Worm (Caenorhabditis elegans): ENCODE results near the gene ceh-60.

The ceh-60 gene

DNA sequence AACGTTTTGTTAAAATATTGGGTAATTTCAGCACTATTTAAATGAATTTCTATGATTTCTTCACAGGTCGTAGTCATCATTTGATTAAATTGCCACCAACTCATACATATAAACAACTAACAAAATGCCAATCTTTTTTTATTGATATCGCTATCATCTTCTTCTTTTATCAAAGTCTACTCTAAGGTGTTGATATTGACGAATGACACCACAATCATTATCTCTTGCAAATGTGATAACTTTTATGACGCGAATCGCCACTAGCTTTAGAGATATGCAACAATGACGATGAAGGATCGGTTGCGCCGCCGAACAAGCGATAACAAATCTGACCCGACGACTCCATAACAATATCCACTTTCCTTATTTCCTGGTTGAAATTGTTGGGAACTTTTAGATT lies 15.5 kb downstream of the ceh-60 start:
- no peak for TF ChIP-seq scrt-1 (GFP tag; IDR thresholded peaks at IDR 0.05)
- no peak for TF ChIP-seq ets-7 (tag; optimal IDR thresholded peaks at IDR 0.05)
- TF ChIP-seq ceh-36 (tag; optimal IDR thresholded peaks at IDR 0.05): no peak
- TF ChIP-seq tbx-11 (GFP tag; IDR thresholded peaks at IDR 0.05): no peak
- TF ChIP-seq flt-1 (GFP tag; IDR thresholded peaks at IDR 0.05): no peak
- no peak for TF ChIP-seq ama-1 (optimal IDR thresholded peaks at IDR 0.05)
- no peak for TF ChIP-seq B0310.2 (tag; optimal IDR thresholded peaks at IDR 0.05)
- no peak for TF ChIP-seq sea-1 (GFP tag; conservative IDR thresholded peaks at IDR 0.05)
- TF ChIP-seq hnd-1 (tag; optimal IDR thresholded peaks at IDR 0.05): no peak
- TF ChIP-seq F13C5.2 (tag; optimal IDR thresholded peaks at IDR 0.05): no peak

DNA sequence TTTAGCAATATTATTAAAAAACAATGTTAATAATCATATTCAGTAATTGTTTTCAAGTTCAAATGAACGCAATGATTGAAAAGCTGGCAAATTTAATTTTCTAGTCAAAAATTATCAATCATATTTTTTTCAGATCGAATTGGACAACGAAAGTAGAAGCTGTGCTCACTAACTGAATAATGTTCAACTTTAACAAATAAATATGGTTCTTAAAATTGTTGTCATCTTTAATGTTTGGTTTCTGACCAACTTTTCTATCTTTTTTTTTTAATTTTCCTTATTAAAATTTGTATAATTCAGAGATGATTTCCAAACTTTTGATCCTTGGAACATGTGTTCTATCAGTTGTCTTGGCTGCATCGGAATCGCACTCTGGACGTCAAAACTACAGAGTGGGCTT lies 18.0 kb downstream of the ceh-60 start, which contains the start of gene ttr-35:
Gene ttr-35, plus strand, starts transcription at position 301 of the 400 bp plus-strand sequence.
- no peak for TF ChIP-seq hnd-1 (tag; optimal IDR thresholded peaks at IDR 0.05)
- no peak for TF ChIP-seq ceh-13 (GFP tag; optimal IDR thresholded peaks at IDR 0.05)

DNA sequence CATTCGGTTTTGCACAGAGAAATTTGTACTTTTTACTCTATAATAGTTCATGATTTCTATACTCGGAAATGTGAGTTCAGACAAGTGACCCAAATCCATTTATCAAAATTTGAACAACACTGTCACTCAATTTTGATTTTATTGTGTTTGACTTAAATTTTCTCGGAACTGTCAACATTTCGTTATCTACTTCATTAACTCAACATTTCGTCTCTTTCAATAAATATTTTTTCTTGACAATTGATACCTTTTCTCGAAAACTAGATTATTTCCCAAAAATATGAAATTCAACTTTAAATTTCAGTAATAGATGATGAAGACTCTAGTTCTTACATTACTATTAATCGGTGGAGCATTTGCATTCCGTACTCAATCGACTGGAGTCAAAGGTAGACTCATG lies 19.3 kb downstream of the ceh-60 start, which contains the start of gene ttr-36:
Gene ttr-36, plus strand, starts transcription at position 301 of the 400 bp plus-strand sequence.
- TF ChIP-seq scrt-1 (GFP tag; IDR thresholded peaks at IDR 0.05) (no peak), hmg-4 (GFP tag; optimal IDR thresholded peaks at IDR 0.05) (no peak), F13C5.2 (tag; optimal IDR thresholded peaks at IDR 0.05) (no peak), pes-1 (GFP tag; IDR thresholded peaks at IDR 0.05) (no peak)

DNA sequence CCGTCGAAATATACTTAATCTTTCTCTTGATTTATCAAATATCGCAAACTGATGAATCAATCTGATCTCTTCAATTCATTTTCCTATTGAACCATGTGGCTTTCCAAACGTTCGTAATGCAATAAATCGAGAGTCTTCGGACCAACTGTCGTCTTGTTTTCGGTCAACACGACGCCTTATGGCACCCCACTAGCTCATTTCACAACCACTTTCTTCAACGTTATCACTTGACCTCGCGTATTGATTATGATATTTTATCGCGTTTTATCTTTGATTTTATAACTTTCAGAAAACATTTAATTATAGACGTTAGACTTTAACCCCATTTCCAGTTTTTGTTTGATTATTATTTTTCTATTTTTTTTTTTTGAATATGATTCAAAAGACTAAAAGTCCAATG lies 20.1 kb downstream of the ceh-60 start:
- no peak for TF ChIP-seq B0310.2 (tag; optimal IDR thresholded peaks at IDR 0.05)
- no peak for TF ChIP-seq pes-1 (GFP tag; IDR thresholded peaks at IDR 0.05)
- TF ChIP-seq ama-1 (optimal IDR thresholded peaks at IDR 0.05): no peak
- TF ChIP-seq ceh-36 (tag; optimal IDR thresholded peaks at IDR 0.05): no peak
- TF ChIP-seq ceh-13 (GFP tag; optimal IDR thresholded peaks at IDR 0.05): no peak
- TF ChIP-seq hmbx-1 (tag; optimal IDR thresholded peaks at IDR 0.05): no peak
- TF ChIP-seq aly-1 (tag; optimal IDR thresholded peaks at IDR 0.05): no peak
- TF ChIP-seq tbx-37 (GFP tag; conservative IDR thresholded peaks at IDR 0.05): no peak
- TF ChIP-seq hnd-1 (tag; optimal IDR thresholded peaks at IDR 0.05): no peak
- no peak for TF ChIP-seq flt-1 (GFP tag; IDR thresholded peaks at IDR 0.05)
- TF ChIP-seq tbx-11 (GFP tag; IDR thresholded peaks at IDR 0.05): no peak
- TF ChIP-seq tra-4 (tag; optimal IDR thresholded peaks at IDR 0.05): no peak

DNA sequence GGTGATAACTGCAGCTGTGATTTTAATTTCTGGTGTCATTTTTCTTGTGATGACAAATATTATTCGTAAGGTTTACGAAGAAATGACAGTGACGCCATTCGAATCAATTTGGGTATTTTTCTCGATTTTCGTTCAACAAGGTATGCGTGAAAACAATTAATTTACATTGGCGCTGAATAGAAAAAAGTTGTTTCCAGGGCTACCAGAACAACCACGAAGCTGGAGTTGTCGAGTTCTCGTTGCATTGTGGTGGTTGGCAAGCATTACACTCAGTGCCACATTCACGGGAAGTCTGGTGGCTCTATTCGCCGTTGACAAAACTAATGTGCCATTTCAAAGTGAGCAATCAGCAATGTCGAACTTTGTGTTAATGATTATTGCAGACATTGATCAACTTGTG lies 22.2 kb downstream of the ceh-60 start:
- no peak for TF ChIP-seq scrt-1 (GFP tag; IDR thresholded peaks at IDR 0.05)
- no peak for TF ChIP-seq ets-7 (tag; optimal IDR thresholded peaks at IDR 0.05)
- no peak for TF ChIP-seq hnd-1 (tag; optimal IDR thresholded peaks at IDR 0.05)
- no peak for TF ChIP-seq hmbx-1 (tag; optimal IDR thresholded peaks at IDR 0.05)
- TF ChIP-seq ceh-13 (GFP tag; optimal IDR thresholded peaks at IDR 0.05): no peak
- TF ChIP-seq hmg-4 (GFP tag; optimal IDR thresholded peaks at IDR 0.05): no peak
- no peak for TF ChIP-seq F13C5.2 (tag; optimal IDR thresholded peaks at IDR 0.05)
- no peak for TF ChIP-seq tbx-11 (GFP tag; IDR thresholded peaks at IDR 0.05)
- TF ChIP-seq tbx-37 (GFP tag; conservative IDR thresholded peaks at IDR 0.05): no peak
- no peak for TF ChIP-seq pes-1 (GFP tag; IDR thresholded peaks at IDR 0.05)
- TF ChIP-seq B0310.2 (tag; optimal IDR thresholded peaks at IDR 0.05): no peak
- TF ChIP-seq sea-1 (GFP tag; conservative IDR thresholded peaks at IDR 0.05): no peak
- TF ChIP-seq flt-1 (GFP tag; IDR thresholded peaks at IDR 0.05): no peak
- no peak for TF ChIP-seq ceh-36 (tag; optimal IDR thresholded peaks at IDR 0.05)
- TF ChIP-seq tra-4 (tag; optimal IDR thresholded peaks at IDR 0.05): no peak
- no peak for TF ChIP-seq aly-1 (tag; optimal IDR thresholded peaks at IDR 0.05)
- no peak for TF ChIP-seq ama-1 (optimal IDR thresholded peaks at IDR 0.05)

DNA sequence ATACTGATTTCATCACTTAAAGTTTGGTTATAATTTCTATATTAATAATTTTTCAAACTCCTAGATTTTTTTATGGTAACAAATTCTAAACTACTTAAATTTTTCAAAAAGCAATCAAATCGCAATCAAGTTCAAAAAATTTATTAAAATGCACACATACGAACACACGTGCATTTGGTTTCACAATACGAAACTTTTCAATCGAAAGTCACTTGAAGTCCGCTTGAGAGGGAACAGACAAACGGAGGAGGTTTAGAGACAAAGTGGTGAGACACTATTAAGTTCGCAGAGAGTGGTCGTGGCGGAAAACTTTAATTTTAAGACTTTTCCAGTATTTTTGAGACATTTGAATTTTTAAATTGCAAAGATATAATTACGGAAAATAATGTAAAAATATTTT lies 24.3 kb downstream of the ceh-60 start, which contains the start of gene glr-8:
Gene glr-8, plus strand, starts transcription at position 319 of the 400 bp plus-strand sequence.
- TF ChIP-seq F13C5.2 (tag; optimal IDR thresholded peaks at IDR 0.05) (no peak), ceh-36 (tag; optimal IDR thresholded peaks at IDR 0.05) (no peak), tbx-11 (GFP tag; IDR thresholded peaks at IDR 0.05) (no peak), ceh-13 (GFP tag; optimal IDR thresholded peaks at IDR 0.05) (no peak), aly-1 (tag; optimal IDR thresholded peaks at IDR 0.05) (no peak), pes-1 (GFP tag; IDR thresholded peaks at IDR 0.05) (no peak), tbx-37 (GFP tag; conservative IDR thresholded peaks at IDR 0.05) (no peak), hnd-1 (tag; optimal IDR thresholded peaks at IDR 0.05) (no peak), sea-1 (GFP tag; conservative IDR thresholded peaks at IDR 0.05) (no peak), tra-4 (tag; optimal IDR thresholded peaks at IDR 0.05) (no peak), hmbx-1 (tag; optimal IDR thresholded peaks at IDR 0.05) (no peak), B0310.2 (tag; optimal IDR thresholded peaks at IDR 0.05) (no peak), scrt-1 (GFP tag; IDR thresholded peaks at IDR 0.05) (no peak)

DNA sequence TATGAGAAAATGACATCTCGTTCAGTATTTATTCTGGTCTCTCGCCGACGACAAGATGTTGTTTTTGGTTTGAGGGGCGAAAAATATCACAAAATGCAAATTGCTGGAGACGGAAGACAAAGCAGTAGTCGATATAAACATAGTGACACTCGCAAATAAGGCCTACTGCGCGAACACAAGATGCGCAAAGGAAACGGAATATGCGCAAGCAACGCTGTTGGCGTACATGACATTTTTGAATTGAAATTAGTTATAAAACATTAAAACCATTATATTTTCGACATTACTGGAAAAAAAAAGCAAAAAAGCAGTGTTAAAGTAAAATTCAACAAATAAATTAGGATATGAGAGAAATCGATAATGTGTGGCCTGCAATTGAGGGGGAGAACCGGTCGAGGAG lies 24.9 kb downstream of the ceh-60 start, which contains the start of gene cdf-1:
Gene cdf-1, minus strand, starts transcription at position 136 of the 400 bp plus-strand sequence.
- peak; percentile 5 for TF ChIP-seq F13C5.2 (tag; optimal IDR thresholded peaks at IDR 0.05)
- no peak for TF ChIP-seq ama-1 (optimal IDR thresholded peaks at IDR 0.05)
- TF ChIP-seq hmg-4 (GFP tag; optimal IDR thresholded peaks at IDR 0.05): no peak
- TF ChIP-seq B0310.2 (tag; optimal IDR thresholded peaks at IDR 0.05): no peak

DNA sequence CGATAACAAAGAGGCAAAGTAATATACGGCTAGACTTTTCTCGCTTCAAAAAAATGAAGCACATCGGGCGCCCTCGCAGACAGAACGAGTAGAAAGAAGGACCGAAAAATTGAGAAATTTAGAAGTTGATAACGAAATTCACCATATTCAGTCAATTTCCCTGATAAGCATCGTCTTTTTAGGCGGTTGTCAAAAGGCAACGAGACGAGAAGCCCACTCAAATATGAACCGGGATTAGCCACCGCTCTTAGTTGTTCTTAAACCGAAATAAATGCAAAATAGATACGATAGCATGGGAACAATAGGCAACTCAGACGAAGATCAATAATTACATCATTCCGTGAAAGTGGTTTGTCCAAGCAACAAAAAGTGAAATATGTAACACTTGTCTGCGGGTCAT lies 26.8 kb downstream of the ceh-60 start:
- TF ChIP-seq aly-1 (tag; optimal IDR thresholded peaks at IDR 0.05) (no peak), F13C5.2 (tag; optimal IDR thresholded peaks at IDR 0.05) (no peak), hmg-4 (GFP tag; optimal IDR thresholded peaks at IDR 0.05) (no peak), pes-1 (GFP tag; IDR thresholded peaks at IDR 0.05) (no peak), tbx-37 (GFP tag; conservative IDR thresholded peaks at IDR 0.05) (no peak), ceh-36 (tag; optimal IDR thresholded peaks at IDR 0.05) (no peak), ets-7 (tag; optimal IDR thresholded peaks at IDR 0.05) (no peak), flt-1 (GFP tag; IDR thresholded peaks at IDR 0.05) (no peak), B0310.2 (tag; optimal IDR thresholded peaks at IDR 0.05) (no peak), ceh-13 (GFP tag; optimal IDR thresholded peaks at IDR 0.05) (no peak), ama-1 (optimal IDR thresholded peaks at IDR 0.05) (no peak), tra-4 (tag; optimal IDR thresholded peaks at IDR 0.05) (no peak), hmbx-1 (tag; optimal IDR thresholded peaks at IDR 0.05) (no peak), scrt-1 (GFP tag; IDR thresholded peaks at IDR 0.05) (no peak), hnd-1 (tag; optimal IDR thresholded peaks at IDR 0.05) (no peak), tbx-11 (GFP tag; IDR thresholded peaks at IDR 0.05) (no peak), sea-1 (GFP tag; conservative IDR thresholded peaks at IDR 0.05) (no peak)

All from whole organism, early embryonic.